Worm (Caenorhabditis elegans) whole organism, L4 larva: ENCODE results near the gene oac-15.

ENCODE experiments used
- F49E8.2 ChIP-seq: sonication (generic microtip); optimal IDR thresholded peaks from 2 replicates; lab custom pipeline; 2016; ENCODE audit warnings: missing compliant biosample characterization, mild to moderate bottlenecking, missing genetic modification characterization, borderline replicate concordance
- aly-2 ChIP-seq: sonication (generic microtip); optimal IDR thresholded peaks from 2 replicates; lab custom pipeline; 2018; ENCODE audit warnings: missing biosample characterization, missing genetic modification characterization
- ceh-20 ChIP-seq: fragments of 200-800 bp; sonication (Bioruptor generic); IDR thresholded peaks from 2 replicates; pipeline ENCODE4 v1.3.6; 2022; ENCODE audit warnings: missing genetic modification reagents, missing genetic modification characterization, missing compliant biosample characterization
- duxl-1 ChIP-seq: sonication (generic microtip); optimal IDR thresholded peaks from 2 replicates; lab custom pipeline; 2016; ENCODE audit warnings: mild to moderate bottlenecking, missing genetic modification characterization, moderate library complexity, missing compliant biosample characterization; ENCODE audit not compliant: poor library complexity
- egl-27 ChIP-seq: sonication (generic microtip); optimal IDR thresholded peaks from 3 replicates; lab custom pipeline; 2017; ENCODE audit warnings: missing biosample characterization, missing genetic modification reagents, missing genetic modification characterization
- lin-15B ChIP-seq: fragments of 150-350 bp; sonication (generic microtip); optimal IDR thresholded peaks from 3 replicates; lab custom pipeline; 2014; ENCODE audit warnings: missing biosample characterization, missing genetic modification characterization
- lir-3 ChIP-seq: sonication (generic microtip); optimal IDR thresholded peaks from 2 replicates; lab custom pipeline; 2016; ENCODE audit warnings: mild to moderate bottlenecking, missing genetic modification characterization, missing compliant biosample characterization
- nhr-10 ChIP-seq: fragments of 150-350 bp; optimal IDR thresholded peaks from 2 replicates; lab custom pipeline; 2014; ENCODE audit warnings: missing biosample characterization, missing genetic modification characterization
- pha-4 ChIP-seq, 2 experiments: fragments of 150-350 bp in 1 of 2; fragments of 200-800 bp in 1 of 2; sonication (Bioruptor generic) in 1 of 2; IDR thresholded peaks in 1 of 2; optimal IDR thresholded peaks in 1 of 2; 2 replicates each; pipeline versions ENCODE4 v1.3.6 to Lab custom; 2014 to 2022; ENCODE audit warnings: missing genetic modification characterization in 2 of 2, missing genetic modification reagents in 2 of 2, missing biosample characterization in 1 of 2, missing compliant biosample characterization in 1 of 2
- ztf-11 ChIP-seq: fragments of 150-350 bp; optimal IDR thresholded peaks from 2 replicates; lab custom pipeline; 2014; ENCODE audit warnings: missing biosample characterization, missing genetic modification characterization

DNA sequence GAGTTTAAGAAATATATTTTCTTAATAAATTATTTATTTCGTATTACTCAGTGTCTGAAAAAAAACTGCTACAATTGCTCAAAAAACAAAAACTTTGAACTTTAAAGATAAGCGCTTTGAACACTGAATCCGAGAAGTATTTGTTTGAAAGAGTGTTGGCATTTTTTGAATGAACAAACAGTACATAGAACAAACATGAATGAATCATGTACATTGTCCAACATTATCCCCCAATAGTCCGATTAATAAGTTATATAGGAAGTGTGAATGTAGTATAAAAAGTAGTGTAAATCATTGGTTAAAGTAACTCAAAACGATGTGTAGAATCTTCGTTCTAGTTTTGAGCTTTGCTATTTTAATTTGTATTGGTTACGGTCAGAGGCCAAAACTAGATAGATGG, 8.0 kb downstream of the oac-15 start, which contains the start of gene F11A5.17:
- no peak for TF ChIP-seq lir-3 (tag; lab: Kevin White, UChicago)
- no peak for TF ChIP-seq ztf-11 (tag; lab: Kevin White, UChicago)
- no peak for TF ChIP-seq aly-2 (tag; lab: Kevin White, UChicago)
- TF ChIP-seq egl-27 (tag; lab: Kevin White, UChicago), result no peak
- TF ChIP-seq nhr-10 (tag; lab: Kevin White, UChicago), result no peak
- TF ChIP-seq lin-15B (tag; lab: Kevin White, UChicago), result no peak
- TF ChIP-seq duxl-1, result no peak
- TF ChIP-seq F49E8.2, result no peak
- TF ChIP-seq pha-4 (GFP tag; IDR thresholded peaks at IDR 0.05; lab: Robert Waterston, UW), result no peak
- no peak for TF ChIP-seq pha-4 (tag; optimal IDR thresholded peaks at IDR 0.05; lab: Kevin White, UChicago)
- no peak for TF ChIP-seq ceh-20 (GFP tag; lab: Robert Waterston, UW)
